Worm (Caenorhabditis elegans): ENCODE measurements around the gene dhs-17.

The dhs-17 gene

DNA sequence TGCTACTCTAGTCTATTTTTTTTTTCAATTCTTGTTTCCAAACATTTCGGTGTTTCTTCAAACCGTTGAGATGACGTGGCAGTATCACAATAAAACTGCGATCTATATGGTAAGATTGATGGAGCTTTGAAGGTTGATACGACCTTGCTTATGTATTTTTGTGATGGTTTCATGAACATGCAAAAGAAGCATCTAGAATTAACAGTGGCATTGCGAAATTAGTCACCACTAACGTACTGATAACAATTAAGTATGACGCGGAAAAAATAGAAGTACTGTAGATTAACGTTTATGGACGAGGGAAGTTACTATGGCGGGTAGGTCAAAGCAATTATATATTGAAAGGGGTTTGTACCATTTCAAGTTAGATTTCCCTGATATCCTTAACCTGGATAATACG is 22.2 kb downstream of the dhs-17 start:
- TF ChIP-seq lin-39 (tag; optimal IDR thresholded peaks at IDR 0.05) = no peak
- TF ChIP-seq pqm-1 (tag; optimal IDR thresholded peaks at IDR 0.05) = peak; percentile 20
- peak; percentile 32 for TF ChIP-seq T20F7.1 (GFP tag; optimal IDR thresholded peaks at IDR 0.05)
- TF ChIP-seq dve-1 (tag; optimal IDR thresholded peaks at IDR 0.05; ENCODE audit: insufficient read depth) = peak; percentile 19
- TF ChIP-seq aly-2 (tag; optimal IDR thresholded peaks at IDR 0.05) = no peak
- TF ChIP-seq aha-1 (tag) = peak; percentile 83
- TF ChIP-seq Y75B8A.6 (GFP tag; IDR thresholded peaks at IDR 0.05) = no peak
- no peak for TF ChIP-seq T26A8.4 (GFP tag; IDR thresholded peaks at IDR 0.05)
- TF ChIP-seq spr-3 (GFP tag; optimal IDR thresholded peaks at IDR 0.05) = no peak
- peak; percentile 28; the same call in 1 of the 2 replicates for TF ChIP-seq mdt-29 (GFP tag; IDR thresholded peaks at IDR 0.05)
- no peak for TF ChIP-seq dmd-9 (GFP tag; IDR thresholded peaks at IDR 0.05)
- TF ChIP-seq nhr-11 (tag; optimal IDR thresholded peaks at IDR 0.05) = no peak
- TF ChIP-seq nhr-6 (tag; optimal IDR thresholded peaks at IDR 0.05) = no peak
- TF ChIP-seq lsy-2 (tag; optimal IDR thresholded peaks at IDR 0.05) = peak in 1 of 2 experiments; percentile 29

DNA sequence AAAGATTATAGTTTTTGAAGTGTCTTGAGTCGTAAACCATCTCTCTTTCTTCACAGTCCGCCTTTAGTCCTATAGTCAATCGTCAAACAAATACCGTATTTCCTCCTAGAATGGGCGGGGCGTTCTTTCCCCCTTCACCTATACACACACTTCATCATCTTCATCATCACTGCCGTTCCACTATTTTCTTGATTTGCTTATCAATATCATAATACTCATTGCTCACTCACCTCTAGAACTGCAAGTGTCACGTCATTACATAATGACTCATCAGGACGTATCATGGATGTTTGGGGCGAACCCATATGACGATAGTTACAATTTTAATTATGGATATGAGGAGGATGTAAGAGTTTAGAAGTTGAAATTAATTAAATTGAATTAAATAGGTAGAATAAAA is 24.0 kb downstream of the dhs-17 start:
- no peak for TF ChIP-seq mep-1 (tag; optimal IDR thresholded peaks at IDR 0.05)
- TF ChIP-seq Y105C5A.15 (GFP tag; IDR thresholded peaks at IDR 0.05) = no peak
- TF ChIP-seq snpc-1.2 (GFP tag; IDR thresholded peaks at IDR 0.05) = no peak
- no peak for TF ChIP-seq unc-130 (GFP tag; optimal IDR thresholded peaks at IDR 0.05)
- TF ChIP-seq unc-62 (GFP tag; optimal IDR thresholded peaks at IDR 0.05 in 1 of 2) = peak in 1 of 2 experiments; percentile 92
- no peak for TF ChIP-seq unc-62 (tag; optimal IDR thresholded peaks at IDR 0.05)
- TF ChIP-seq aly-2 (tag; optimal IDR thresholded peaks at IDR 0.05) = no peak
- no peak for TF ChIP-seq arid-1 (GFP tag; conservative IDR thresholded peaks at IDR 0.05)
- TF ChIP-seq mes-2 (tag; optimal IDR thresholded peaks at IDR 0.05; ENCODE audit: poor library complexity, severe bottlenecking) = peak; percentile 14
- TF ChIP-seq R02D3.7 (tag; optimal IDR thresholded peaks at IDR 0.05) = no peak
- TF ChIP-seq php-3 (GFP tag; IDR thresholded peaks at IDR 0.05) = no peak
- TF ChIP-seq nhr-6 (tag; optimal IDR thresholded peaks at IDR 0.05) = peak; percentile 7
- no peak for TF ChIP-seq T20F7.1 (GFP tag; optimal IDR thresholded peaks at IDR 0.05)
- no peak for TF ChIP-seq aha-1 (tag)
- TF ChIP-seq ZK546.5 (tag; optimal IDR thresholded peaks at IDR 0.05) = no peak
- peak in 1 of 2 experiments; percentile 9 for TF ChIP-seq lsy-2 (tag; optimal IDR thresholded peaks at IDR 0.05)
- no peak for TF ChIP-seq hlh-11 (tag; optimal IDR thresholded peaks at IDR 0.05)
- TF ChIP-seq F26F4.8 (GFP tag; conservative IDR thresholded peaks at IDR 0.05) = no peak
- peak; percentile 20 for TF ChIP-seq dve-1 (tag; optimal IDR thresholded peaks at IDR 0.05; ENCODE audit: insufficient read depth)
- TF ChIP-seq ztf-11 (tag; optimal IDR thresholded peaks at IDR 0.05) = no peak
- no peak for TF ChIP-seq rbr-2 (tag; optimal IDR thresholded peaks at IDR 0.05)
- TF ChIP-seq nhr-111 (GFP tag; optimal IDR thresholded peaks at IDR 0.05) = no peak
- TF ChIP-seq pha-4 (GFP tag; IDR thresholded peaks at IDR 0.05) = no peak
- peak; percentile 41 for TF ChIP-seq pha-4 (tag; optimal IDR thresholded peaks at IDR 0.05)
- TF ChIP-seq sdz-12 (GFP tag; optimal IDR thresholded peaks at IDR 0.05) = no peak
- TF ChIP-seq zfp-3 (GFP tag; conservative IDR thresholded peaks at IDR 0.05) = no peak
- TF ChIP-seq lin-15B (tag; optimal IDR thresholded peaks at IDR 0.05) = no peak
- TF ChIP-seq lir-3 (tag; optimal IDR thresholded peaks at IDR 0.05) = no peak

DNA sequence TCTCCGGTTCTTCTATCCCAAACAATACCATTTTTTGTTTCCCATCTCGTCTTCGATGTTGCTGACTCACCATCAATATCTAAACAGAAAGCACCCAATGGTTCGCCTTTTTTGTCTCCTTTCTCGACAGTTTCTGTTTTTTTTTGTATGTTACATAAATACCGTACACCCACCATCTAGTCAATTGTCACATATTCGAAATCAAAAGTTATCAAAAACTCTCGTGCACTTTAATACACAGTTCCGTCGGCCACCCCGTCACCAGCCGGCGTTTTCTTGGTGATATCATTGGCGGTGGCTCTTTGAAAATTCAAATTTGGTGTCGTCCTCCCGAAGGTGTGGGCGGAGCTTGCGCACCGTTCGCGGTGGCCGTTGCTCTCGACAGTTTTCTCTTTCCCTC is 26.7 kb downstream of the dhs-17 start:
- TF ChIP-seq egl-43 (GFP tag; IDR thresholded peaks at IDR 0.05) (0 out of 2 replicates have a peak, but pooled peaks have one; percentile 14), set-16 (GFP tag; IDR thresholded peaks at IDR 0.05) (0 out of 2 replicates have a peak, but pooled peaks have one; percentile 46), mdl-1 (tag; optimal IDR thresholded peaks at IDR 0.05) (no peak), lsy-2 (tag; optimal IDR thresholded peaks at IDR 0.05) (peak in 1 of 2 experiments; percentile 8), lin-29 (GFP tag; IDR thresholded peaks at IDR 0.05) (no peak), aha-1 (tag) (peak; percentile 95), dve-1 (tag; optimal IDR thresholded peaks at IDR 0.05; ENCODE audit: insufficient read depth) (peak; percentile 13)

Measured in whole organism, L4 larva.